Worm (Caenorhabditis elegans): ENCODE data around the gene R13A5.15.

ce11 chrIII:7582885-7583284 is 5.2 kb downstream of the R13A5.15 start, which contains the start of gene R13A5.10:
- TF ChIP-seq him-1 (tag; optimal IDR thresholded peaks at IDR 0.05) (no peak), dao-5 (tag; optimal IDR thresholded peaks at IDR 0.05) (no peak)
